Worm (Caenorhabditis elegans) whole organism, L4 larva: Measurements from ENCODE around the gene F19F10.14.

Source experiments
- ama-1 ChIP-seq: fragments of 150-350 bp; optimal IDR thresholded peaks from 2 replicates; lab custom pipeline; 2014; ENCODE audit warnings: inconsistent platforms, mixed read lengths
- nhr-25 ChIP-seq: sonication (generic microtip); optimal IDR thresholded peaks from 2 replicates; lab custom pipeline; 2017; ENCODE audit warnings: missing genetic modification characterization, mild to moderate bottlenecking, missing compliant biosample characterization, antibody characterized with exemption, moderate library complexity, borderline replicate concordance; ENCODE audit not compliant: insufficient read depth
- snpc-4 ChIP-seq: fragments of 150-350 bp; optimal IDR thresholded peaks from 2 replicates; lab custom pipeline; 2014; ENCODE audit warnings: missing biosample characterization, missing genetic modification characterization

DNA sequence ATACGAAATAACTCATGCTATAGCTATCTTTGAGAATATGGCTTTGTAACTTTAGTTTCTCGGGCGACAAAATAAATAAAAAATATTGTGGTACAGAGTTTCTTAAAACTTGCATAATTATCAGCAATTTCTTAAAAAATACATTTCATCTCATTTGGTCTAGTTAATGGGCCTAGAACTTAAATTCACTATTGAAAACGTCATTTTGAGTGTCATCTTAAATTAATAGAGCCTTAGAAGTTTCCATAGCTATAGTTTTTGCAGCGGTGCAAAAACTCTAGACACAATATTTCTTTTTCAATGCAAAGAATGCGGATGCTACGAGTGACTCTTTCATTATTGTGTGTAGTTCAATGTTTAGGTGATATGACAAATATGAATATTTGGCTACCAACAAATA is 41.2 kb upstream of the F19F10.14 start, which contains the start of gene clec-215:
- TF ChIP-seq ama-1 (lab: Kevin White, UChicago), result no peak
- TF ChIP-seq snpc-4 (tag; lab: Kevin White, UChicago), result no peak
- TF ChIP-seq nhr-25 (tag; lab: Kevin White, UChicago), result no peak
